Fruit fly (Drosophila melanogaster) whole organism, prepupa: ENCODE data around the gene gt.

Source experiments
- CG10669 ChIP-seq: fragments of 200-800 bp; sonication (Bioruptor generic); optimal IDR thresholded peaks from 3 replicates; lab custom pipeline; 2018; ENCODE audit warnings: missing biosample characterization, mild to moderate bottlenecking, missing genetic modification characterization, moderate library complexity
- CG16779 ChIP-seq: fragments of 200-800 bp; sonication (Bioruptor generic); optimal IDR thresholded peaks from 3 replicates; lab custom pipeline; 2017; ENCODE audit warnings: missing biosample characterization, mild to moderate bottlenecking, missing genetic modification characterization
- achi ChIP-seq: fragments of 200-800 bp; sonication (Bioruptor generic); optimal IDR thresholded peaks from 3 replicates; lab custom pipeline; 2016; ENCODE audit warnings: missing biosample characterization, missing genetic modification characterization
- ss ChIP-seq, 2 experiments: fragments of 200-800 bp; sonication (Bioruptor generic); optimal IDR thresholded peaks; 2 replicates in 1 of 2; 3 replicates in 1 of 2; lab custom pipeline; 2017 to 2018; ENCODE audit warnings: mild to moderate bottlenecking in 2 of 2, missing biosample characterization in 2 of 2, missing genetic modification characterization in 2 of 2, moderate library complexity in 1 of 2

DNA sequence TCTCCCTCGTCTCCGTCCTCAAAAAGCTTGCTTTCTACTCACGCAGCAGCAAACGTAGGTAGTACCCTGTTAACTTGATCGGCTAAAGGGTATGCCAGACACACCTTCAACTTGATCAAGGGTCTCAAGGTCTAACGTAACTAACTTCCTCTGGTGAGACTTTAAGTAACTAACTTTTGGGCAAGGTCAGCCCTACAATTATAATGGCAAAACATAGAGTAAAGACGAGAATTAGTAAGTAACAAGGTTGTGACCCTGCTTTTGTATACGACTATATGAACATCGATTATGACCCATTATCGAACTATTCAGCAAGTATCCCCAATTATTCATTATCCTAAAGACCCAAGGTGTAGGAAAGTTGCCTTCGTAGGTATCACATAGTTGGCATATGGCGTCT, 35.4 kb upstream of the gt start:
- TF ChIP-seq CG16779 (tag; lab: Kevin White, UChicago) (no peak), ss (GFP tag; optimal IDR thresholded peaks at IDR 0.05; lab: Kevin White, UChicago) (no peak), achi (GFP tag; lab: Kevin White, UChicago) (no peak), CG10669 (no peak)
